Worm (Caenorhabditis elegans): ENCODE results near the gene Y56A3A.2.

Gene Y56A3A.2

DNA sequence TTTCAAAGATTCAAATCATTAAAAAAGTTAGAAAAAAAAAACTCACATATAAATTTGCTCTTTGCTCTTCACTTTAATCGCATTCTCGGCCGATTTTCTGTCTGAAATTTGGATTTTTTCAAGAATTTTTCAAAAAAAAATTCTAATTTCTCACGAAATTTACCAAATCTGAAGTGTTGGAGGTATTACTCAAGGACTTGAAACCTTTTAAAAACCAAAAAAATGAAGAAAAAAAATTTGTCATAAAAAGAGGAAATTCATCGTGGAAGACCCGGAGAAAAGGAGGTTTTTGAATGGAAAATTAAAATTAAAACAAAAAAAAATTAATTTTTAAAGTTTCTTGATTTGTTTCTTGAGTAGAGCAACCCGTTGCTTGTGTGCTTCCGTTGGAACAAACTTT lies at the start of gene Y56A3A.2:
Gene Y56A3A.2 (minus strand): TSS at position 101 of the 400 bp plus-strand sequence.
- TF ChIP-seq tbx-2 (tag; optimal IDR thresholded peaks at IDR 0.05): no peak
- no peak for TF ChIP-seq aly-2 (tag; optimal IDR thresholded peaks at IDR 0.05)
- TF ChIP-seq elt-1 (tag; optimal IDR thresholded peaks at IDR 0.05): no peak
- TF ChIP-seq lsy-12 (tag; optimal IDR thresholded peaks at IDR 0.05): no peak
- TF ChIP-seq hmg-11 (tag; optimal IDR thresholded peaks at IDR 0.05): no peak
- TF ChIP-seq nhr-76 (tag; optimal IDR thresholded peaks at IDR 0.05): no peak

- no peak for TF ChIP-seq lsy-12 (tag; optimal IDR thresholded peaks at IDR 0.05)
- TF ChIP-seq nhr-25 (tag; optimal IDR thresholded peaks at IDR 0.05): no peak
- no peak for TF ChIP-seq zag-1 (tag; optimal IDR thresholded peaks at IDR 0.05)
- TF ChIP-seq nhr-43 (tag; optimal IDR thresholded peaks at IDR 0.05; ENCODE audit: poor library complexity, severe bottlenecking): no peak
- TF ChIP-seq ama-1 (optimal IDR thresholded peaks at IDR 0.05): no peak
- TF ChIP-seq nhr-28 (tag; optimal IDR thresholded peaks at IDR 0.05): no peak
- TF ChIP-seq ztf-11 (tag; optimal IDR thresholded peaks at IDR 0.05): no peak
- TF ChIP-seq ceh-82 (tag; optimal IDR thresholded peaks at IDR 0.05): no peak
- TF ChIP-seq eor-1 (tag; optimal IDR thresholded peaks at IDR 0.05): no peak
- no peak for TF ChIP-seq lin-15B (tag; optimal IDR thresholded peaks at IDR 0.05)
- no peak for TF ChIP-seq fkh-10 (GFP tag; optimal IDR thresholded peaks at IDR 0.05)
- TF ChIP-seq pqm-1 (tag; optimal IDR thresholded peaks at IDR 0.05): no peak
- no peak for TF ChIP-seq elt-1 (tag; optimal IDR thresholded peaks at IDR 0.05)
- TF ChIP-seq nhr-12 (tag; optimal IDR thresholded peaks at IDR 0.05): no peak
- no peak for TF ChIP-seq fkh-2 (tag; optimal IDR thresholded peaks at IDR 0.05)
Measured at ce11 chrIII:11909778-11910177, 47.7 kb upstream of the Y56A3A.2 start, which contains the start of gene faah-4. Gene faah-4, minus strand, starts transcription at chrIII:11909878.

DNA sequence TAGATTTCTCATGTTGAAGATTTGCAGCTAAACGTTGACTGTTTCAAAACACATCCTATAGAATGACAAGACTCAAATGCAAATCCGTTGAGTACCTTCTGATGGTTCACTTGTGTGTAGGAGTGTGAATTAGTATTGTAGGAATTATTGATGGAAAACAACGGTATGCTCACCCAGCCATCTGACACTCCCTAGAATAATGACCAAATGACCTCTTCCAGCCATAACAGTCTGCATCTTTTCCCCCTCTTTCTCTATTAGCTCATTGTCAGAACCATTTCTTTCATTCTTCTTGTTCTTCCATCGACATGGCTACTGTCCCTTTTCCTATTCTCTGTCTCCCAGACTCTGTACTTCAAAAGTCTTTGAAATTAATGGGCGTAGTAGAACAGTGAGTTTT lies 46.6 kb upstream of the Y56A3A.2 start, which contains the start of gene fbxb-24:
Gene fbxb-24 (plus strand): TSS at position 301 of the 400 bp plus-strand sequence.
- no peak for TF ChIP-seq unc-62 (GFP tag; optimal IDR thresholded peaks at IDR 0.05)
- no peak for TF ChIP-seq fkh-2 (tag; optimal IDR thresholded peaks at IDR 0.05)

DNA sequence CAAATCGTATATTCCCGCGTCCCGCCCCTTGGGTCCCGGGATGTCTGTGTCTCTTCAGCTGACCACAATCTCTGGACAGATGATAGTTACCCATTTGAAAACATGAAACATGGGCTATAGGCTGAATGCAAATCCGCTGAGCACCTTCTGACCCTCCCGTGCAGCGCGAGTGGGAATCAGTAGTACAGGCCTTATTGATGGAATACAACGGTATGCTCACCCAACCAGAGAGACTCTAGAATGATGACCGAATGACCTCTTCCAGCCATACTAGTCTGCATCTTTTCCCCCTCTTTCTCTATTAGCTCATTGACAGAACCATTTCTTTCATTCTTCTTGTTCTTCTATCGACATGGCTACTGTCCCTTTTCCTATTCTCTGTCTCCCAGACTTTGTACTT lies 45.1 kb upstream of the Y56A3A.2 start, which contains the start of gene sdz-33:
Gene sdz-33 (plus strand): TSS at position 301 of the 400 bp plus-strand sequence.
- no peak for TF ChIP-seq elt-2 (tag; optimal IDR thresholded peaks at IDR 0.05)
- no peak for TF ChIP-seq nhr-67 (tag; optimal IDR thresholded peaks at IDR 0.05)
- no peak for TF ChIP-seq lin-15B (tag; optimal IDR thresholded peaks at IDR 0.05)
- no peak for TF ChIP-seq ztf-11 (tag; optimal IDR thresholded peaks at IDR 0.05)
- TF ChIP-seq aly-2 (tag; optimal IDR thresholded peaks at IDR 0.05): no peak
- no peak for TF ChIP-seq ceh-82 (tag; optimal IDR thresholded peaks at IDR 0.05)

ce11 chrIII:11902782-11903181 lies 40.7 kb upstream of the Y56A3A.2 start:
- TF ChIP-seq snpc-4 (tag; optimal IDR thresholded peaks at IDR 0.05) (no peak), ceh-9 (tag; optimal IDR thresholded peaks at IDR 0.05) (no peak), egl-27 (tag; optimal IDR thresholded peaks at IDR 0.05) (no peak), ztf-11 (tag; optimal IDR thresholded peaks at IDR 0.05) (no peak), elt-3 (tag; optimal IDR thresholded peaks at IDR 0.05) (no peak), jun-1 (tag; optimal IDR thresholded peaks at IDR 0.05) (no peak), ceh-16 (tag; optimal IDR thresholded peaks at IDR 0.05) (no peak), lin-15B (tag; optimal IDR thresholded peaks at IDR 0.05) (no peak), nhr-12 (tag; optimal IDR thresholded peaks at IDR 0.05) (no peak), aly-2 (tag; optimal IDR thresholded peaks at IDR 0.05) (no peak), lin-39 (tag; optimal IDR thresholded peaks at IDR 0.05) (no peak), nhr-28 (tag; optimal IDR thresholded peaks at IDR 0.05) (no peak), elt-1 (tag; optimal IDR thresholded peaks at IDR 0.05) (no peak)

DNA sequence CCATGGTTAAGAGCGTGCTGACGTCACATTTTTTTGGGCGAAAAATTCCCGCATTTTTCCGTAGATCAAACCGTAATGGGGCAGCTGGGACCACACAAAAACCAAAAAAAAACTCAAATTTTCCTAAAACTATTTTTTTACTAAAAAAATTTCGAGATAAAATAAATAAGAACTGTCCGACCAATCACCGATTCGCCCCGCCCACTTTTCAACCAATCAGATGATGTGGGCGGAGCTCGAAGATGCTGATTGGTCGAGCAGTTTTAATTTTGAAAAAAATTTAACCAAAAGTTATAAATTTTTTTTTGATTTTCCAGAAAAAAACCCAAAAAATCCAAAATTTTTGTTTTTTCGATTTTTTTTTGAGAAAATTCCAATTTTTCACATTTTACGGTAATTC lies 38.0 kb upstream of the Y56A3A.2 start:
- TF ChIP-seq ceh-28 (tag; optimal IDR thresholded peaks at IDR 0.05): no peak
- TF ChIP-seq nfya-1 (tag; optimal IDR thresholded peaks at IDR 0.05; ENCODE audit: insufficient read depth): peak; percentile 83

ce11 chrIII:11898169-11898568 lies 36.1 kb upstream of the Y56A3A.2 start, which contains the start of gene tsen-2:
Gene tsen-2, minus strand, starts transcription at chrIII:11898269.
- TF ChIP-seq nhr-77 (tag; optimal IDR thresholded peaks at IDR 0.05): no peak
- TF ChIP-seq mml-1 (tag; optimal IDR thresholded peaks at IDR 0.05): no peak
- no peak for TF ChIP-seq aly-2 (tag; optimal IDR thresholded peaks at IDR 0.05)
- TF ChIP-seq tbx-2 (tag; optimal IDR thresholded peaks at IDR 0.05): no peak
- no peak for TF ChIP-seq ztf-11 (tag; optimal IDR thresholded peaks at IDR 0.05)
- no peak for TF ChIP-seq ceh-9 (tag; optimal IDR thresholded peaks at IDR 0.05)
- no peak for TF ChIP-seq fkh-2 (tag; optimal IDR thresholded peaks at IDR 0.05)
- TF ChIP-seq nhr-12 (tag; optimal IDR thresholded peaks at IDR 0.05): no peak
- no peak for TF ChIP-seq elt-1 (tag; optimal IDR thresholded peaks at IDR 0.05)
- no peak for TF ChIP-seq nhr-237 (tag; optimal IDR thresholded peaks at IDR 0.05)
- no peak for TF ChIP-seq ceh-82 (tag; optimal IDR thresholded peaks at IDR 0.05)
